Fruit fly (Drosophila melanogaster) whole organism: ENCODE results near the gene rg.

Experiments
- CG8478 ChIP-seq: fragments of >200 bp; optimal IDR thresholded peaks from 2 replicates; lab custom pipeline; 2018; ENCODE audit warnings: inconsistent platforms
- EcR ChIP-seq, 2 experiments: fragments of >200 bp; optimal IDR thresholded peaks; 2 replicates each; lab custom pipeline; 2017; ENCODE audit warnings: missing biosample characterization in 2 of 2, missing genetic modification characterization in 2 of 2, missing genetic modification reagents in 2 of 2
- pan ChIP-seq: fragments of >200 bp; optimal IDR thresholded peaks from 2 replicates; lab custom pipeline; 2017
- psq ChIP-seq: fragments of >200 bp; optimal IDR thresholded peaks from 2 replicates; lab custom pipeline; 2017
- usp ChIP-seq: fragments of >200 bp; optimal IDR thresholded peaks from 2 replicates; lab custom pipeline; 2017; ENCODE audit warnings: missing biosample characterization, missing genetic modification characterization, mixed read lengths

- no peak for TF ChIP-seq EcR (GFP tag; optimal IDR thresholded peaks at IDR 0.05; lab: Kevin White, UChicago)
- TF ChIP-seq CG8478, result no peak
- no peak for TF ChIP-seq pan
- no peak for TF ChIP-seq usp (GFP tag; lab: Kevin White, UChicago)
- TF ChIP-seq psq (lab: Kevin White, UChicago), result no peak
These were observed 6.3 kb downstream of the rg start for dm6 chrX:5091757-5092348.
